Fruit fly (Drosophila melanogaster) whole organism, pupa: ENCODE measurements around the gene CG9624.
A peak's percentile ranks its signal among the peaks of the same experiment; 100 is the strongest.

Experiments
- CG10348 ChIP-seq: fragments of 200-800 bp; sonication (Bioruptor generic); IDR thresholded peaks from 2 replicates; pipeline ENCODE4 v1.3.6; 2022; ENCODE audit warnings: missing biosample characterization, missing genetic modification characterization
- CG12605 ChIP-seq: fragments of 200-800 bp; sonication (Bioruptor generic); IDR thresholded peaks from 2 replicates; pipeline ENCODE4 v1.3.6; 2022; ENCODE audit warnings: missing biosample characterization, missing genetic modification characterization
- CG13204 ChIP-seq: fragments of 200-800 bp; sonication (Bioruptor generic); optimal IDR thresholded peaks from 2 replicates; lab custom pipeline; 2018; ENCODE audit warnings: missing biosample characterization, mild to moderate bottlenecking, missing genetic modification characterization, moderate library complexity
- CG14655 ChIP-seq: fragments of 200-800 bp; sonication (Bioruptor generic); optimal IDR thresholded peaks from 3 replicates; lab custom pipeline; 2017; ENCODE audit warnings: mild to moderate bottlenecking, missing biosample characterization, missing genetic modification reagents, missing genetic modification characterization
- CG15710 ChIP-seq: fragments of 200-800 bp; sonication (Bioruptor generic); optimal IDR thresholded peaks from 2 replicates; lab custom pipeline; 2018; ENCODE audit warnings: missing biosample characterization, mild to moderate bottlenecking, missing genetic modification characterization, moderate library complexity
- CG17806 ChIP-seq: fragments of 200-800 bp; sonication (Bioruptor generic); optimal IDR thresholded peaks from 2 replicates; lab custom pipeline; 2018; ENCODE audit warnings: missing biosample characterization, mild to moderate bottlenecking, missing genetic modification characterization, moderate library complexity
- CG32121 ChIP-seq: fragments of 200-800 bp; sonication (Bioruptor generic); IDR thresholded peaks from 2 replicates; pipeline ENCODE4 v1.3.6; 2022; ENCODE audit warnings: missing biosample characterization, missing genetic modification characterization
- CG34367 ChIP-seq: fragments of 200-800 bp; sonication (Bioruptor generic); optimal IDR thresholded peaks from 2 replicates; lab custom pipeline; 2018; ENCODE audit warnings: missing biosample characterization, mild to moderate bottlenecking, missing genetic modification characterization
- CG4496 ChIP-seq: fragments of 200-800 bp; sonication (Bioruptor generic); IDR thresholded peaks from 3 replicates; pipeline ENCODE4 v1.3.6; 2022; ENCODE audit warnings: missing biosample characterization, missing genetic modification characterization
- CG8159 ChIP-seq: fragments of 200-800 bp; sonication (Bioruptor generic); optimal IDR thresholded peaks from 3 replicates; lab custom pipeline; 2018; ENCODE audit warnings: missing biosample characterization, mild to moderate bottlenecking, missing genetic modification characterization, moderate library complexity
- CG8301 ChIP-seq: fragments of 200-800 bp; sonication (Bioruptor generic); optimal IDR thresholded peaks from 2 replicates; lab custom pipeline; 2018; ENCODE audit warnings: missing biosample characterization, mild to moderate bottlenecking, missing genetic modification characterization
- CG9948 ChIP-seq: fragments of 200-800 bp; sonication (Bioruptor generic); optimal IDR thresholded peaks from 2 replicates; lab custom pipeline; 2018; ENCODE audit warnings: missing biosample characterization, mild to moderate bottlenecking, missing genetic modification characterization, moderate library complexity
- D1 ChIP-seq: fragments of 200-800 bp; sonication (Bioruptor generic); optimal IDR thresholded peaks from 2 replicates; lab custom pipeline; 2018; ENCODE audit warnings: missing biosample characterization, mild to moderate bottlenecking, missing genetic modification characterization, moderate library complexity
- EcR ChIP-seq: fragments of 200-800 bp; sonication (Bioruptor generic); optimal IDR thresholded peaks from 3 replicates; lab custom pipeline; 2019; ENCODE audit warnings: missing biosample characterization, missing genetic modification characterization, mild to moderate bottlenecking, moderate library complexity, missing genetic modification reagents
- Ets98B ChIP-seq: fragments of 200-800 bp; sonication (Bioruptor generic); IDR thresholded peaks from 2 replicates; pipeline ENCODE4 v1.3.6; 2022; ENCODE audit warnings: missing biosample characterization, missing genetic modification characterization
- Pif1A ChIP-seq: fragments of 200-800 bp; sonication (Bioruptor generic); optimal IDR thresholded peaks from 3 replicates; lab custom pipeline; 2016; ENCODE audit warnings: missing biosample characterization, missing genetic modification characterization
- Pif1B ChIP-seq: fragments of 200-800 bp; sonication (Bioruptor generic); optimal IDR thresholded peaks from 3 replicates; lab custom pipeline; 2016; ENCODE audit warnings: missing biosample characterization, missing genetic modification characterization
- Snoo ChIP-seq: fragments of 200-800 bp; sonication (Bioruptor generic); optimal IDR thresholded peaks from 3 replicates; lab custom pipeline; 2017; ENCODE audit warnings: missing biosample characterization, mild to moderate bottlenecking, missing genetic modification characterization, inconsistent platforms
- fd96Ca ChIP-seq: fragments of 200-800 bp; sonication (Bioruptor generic); IDR thresholded peaks from 3 replicates; pipeline ENCODE4 v1.3.6; 2022; ENCODE audit warnings: missing biosample characterization, missing genetic modification characterization
- gl ChIP-seq: fragments of 200-800 bp; sonication (Bioruptor generic); optimal IDR thresholded peaks from 2 replicates; lab custom pipeline; 2018; ENCODE audit warnings: missing biosample characterization, mild to moderate bottlenecking, missing genetic modification characterization
- rn ChIP-seq: fragments of 200-800 bp; sonication (Bioruptor generic); IDR thresholded peaks from 2 replicates; pipeline ENCODE4 v1.3.6; 2022; ENCODE audit warnings: missing biosample characterization, missing genetic modification characterization

The CG9624 gene

DNA sequence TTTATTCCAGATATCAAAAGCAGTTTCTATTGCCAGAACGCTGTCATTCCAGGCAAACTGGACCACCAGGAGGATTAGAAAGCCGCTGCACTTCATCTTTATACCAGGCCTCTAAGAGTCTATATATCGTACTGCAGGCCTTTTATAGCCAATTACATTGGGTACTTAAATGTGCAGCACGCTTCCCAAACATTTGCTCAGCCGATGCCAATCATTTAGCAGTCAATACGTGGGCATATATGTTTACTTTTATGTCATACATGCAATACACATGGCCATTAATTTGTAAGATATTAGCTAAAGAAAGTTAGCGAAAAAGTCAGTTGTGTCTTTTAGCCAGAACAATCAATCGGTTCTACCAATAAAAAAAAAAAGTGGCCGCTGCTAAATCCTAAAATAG lies 7.5 kb downstream of the CG9624 start, which contains the start of gene CG33109:
Gene CG33109 (minus strand): TSS at position 101 of the 400 bp plus-strand sequence.
- TF ChIP-seq CG8159 (tag; lab: Kevin White, UChicago): no peak
- no peak for TF ChIP-seq Snoo
- no peak for TF ChIP-seq D1 (tag; lab: Kevin White, UChicago)
- no peak for TF ChIP-seq CG4496 (GFP tag; lab: Robert Waterston, UW)
- TF ChIP-seq CG17806 (tag; lab: Kevin White, UChicago): no peak
- TF ChIP-seq CG14655: no peak
- no peak for TF ChIP-seq CG10348
- no peak for TF ChIP-seq EcR (GFP tag; lab: Kevin White, UChicago)
- TF ChIP-seq CG12605: no peak
- TF ChIP-seq CG32121: no peak
- no peak for TF ChIP-seq CG15710 (tag; lab: Kevin White, UChicago)
- no peak for TF ChIP-seq CG8301
- TF ChIP-seq CG9948 (tag; lab: Kevin White, UChicago): no peak
- no peak for TF ChIP-seq CG34367

- TF ChIP-seq fd96Ca (GFP tag; lab: Robert Waterston, UW): no peak
- no peak for TF ChIP-seq CG10348
- no peak for TF ChIP-seq Pif1A (GFP tag; lab: Kevin White, UChicago)
- no peak for TF ChIP-seq CG8159 (tag; lab: Kevin White, UChicago)
- TF ChIP-seq CG4496 (GFP tag; lab: Robert Waterston, UW): no peak
- no peak for TF ChIP-seq CG34367
- no peak for TF ChIP-seq Pif1B (GFP tag; lab: Kevin White, UChicago)
- TF ChIP-seq gl (tag; lab: Kevin White, UChicago): no peak
- TF ChIP-seq Ets98B (GFP tag; lab: Robert Waterston, UW): no peak
- TF ChIP-seq CG13204 (GFP tag; lab: Kevin White, UChicago): no peak
- no peak for TF ChIP-seq rn (GFP tag; lab: Robert Waterston, UW)
- no peak for TF ChIP-seq CG9948 (tag; lab: Kevin White, UChicago)
- no peak for TF ChIP-seq Snoo
- TF ChIP-seq CG15710 (tag; lab: Kevin White, UChicago): no peak
- no peak for TF ChIP-seq CG14655
- TF ChIP-seq CG32121: no peak
Measured at dm6 chr3R:14220105-14220504, 8.8 kb downstream of the CG9624 start, which contains the start of gene CG31326. CG31326 (minus strand) TSS chr3R:14220205.

dm6 chr3R:14217839-14218238 lies 11.1 kb downstream of the CG9624 start, which contains the start of gene CG9649:
CG9649 (minus strand) TSS chr3R:14217882.
- no peak for TF ChIP-seq CG8301
- TF ChIP-seq CG12605: no peak
- TF ChIP-seq fd96Ca (GFP tag; lab: Robert Waterston, UW): peak; percentile 46; the same call in 1 of the 3 replicates
- no peak for TF ChIP-seq CG10348
- peak; percentile 63; the same call in 1 of the 3 replicates for TF ChIP-seq CG4496 (GFP tag; lab: Robert Waterston, UW)
- TF ChIP-seq CG15710 (tag; lab: Kevin White, UChicago): no peak
- TF ChIP-seq CG32121: peak; percentile 39; the same call in 1 of the 2 replicates
- TF ChIP-seq Ets98B (GFP tag; lab: Robert Waterston, UW): peak; percentile 32; the same call in 1 of the 2 replicates
- TF ChIP-seq CG8159 (tag; lab: Kevin White, UChicago): no peak

dm6 chr3R:14214776-14215175 lies 14.2 kb downstream of the CG9624 start, which contains the start of gene Dop1R1:
Dop1R1 (minus strand) TSS chr3R:14214810.
- TF ChIP-seq fd96Ca (GFP tag; lab: Robert Waterston, UW) (no peak), CG12605 (peak; percentile 92)
